Worm (Caenorhabditis elegans): ENCODE data around the gene inx-2.

DNA sequence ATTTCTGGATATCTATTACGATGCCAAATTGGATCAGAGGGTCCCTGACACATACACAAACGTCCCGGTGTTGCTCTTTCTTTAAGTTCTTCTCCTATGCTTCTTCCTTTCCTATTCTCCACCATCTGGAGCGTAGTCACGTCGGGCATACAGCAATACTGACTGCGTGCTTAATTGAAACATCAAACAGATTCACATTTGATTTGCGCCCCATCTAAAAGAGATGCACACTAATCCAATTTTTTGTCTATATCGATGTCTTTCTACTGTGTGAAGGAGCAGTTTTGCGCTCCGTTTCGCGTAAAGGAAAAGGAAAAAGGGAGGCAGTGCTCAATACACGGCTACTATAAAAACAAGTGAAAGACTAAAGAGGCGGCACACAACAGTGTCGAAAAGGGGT lies 32.2 kb upstream of the inx-2 start:
- TF ChIP-seq ztf-3 (GFP tag; optimal IDR thresholded peaks at IDR 0.05) (no peak), C17E4.6 (GFP tag; IDR thresholded peaks at IDR 0.05) (no peak)

All from whole organism, young adult.